Worm (Caenorhabditis elegans) whole organism, L2 larva: Measurements from ENCODE around the gene D2024.4.

Experiments
- C34F6.9 ChIP-seq: fragments of 150-350 bp; optimal IDR thresholded peaks from 2 replicates; lab custom pipeline; 2014; ENCODE audit warnings: missing biosample characterization, missing genetic modification characterization
- F13H6.1 ChIP-seq: sonication (generic microtip); optimal IDR thresholded peaks from 2 replicates; lab custom pipeline; 2016; ENCODE audit warnings: missing genetic modification characterization, missing compliant biosample characterization
- R02D3.7 ChIP-seq: fragments of 150-350 bp; optimal IDR thresholded peaks from 2 replicates; lab custom pipeline; 2014; ENCODE audit warnings: missing biosample characterization, missing genetic modification characterization
- Y55F3AM.14 ChIP-seq: fragments of 200-800 bp; sonication (Bioruptor generic); optimal IDR thresholded peaks from 2 replicates; lab custom pipeline; 2018; ENCODE audit warnings: mild to moderate bottlenecking, missing genetic modification characterization, missing compliant biosample characterization
- ZK546.5 ChIP-seq: sonication (generic microtip); optimal IDR thresholded peaks from 2 replicates; lab custom pipeline; 2017; ENCODE audit warnings: missing biosample characterization, missing genetic modification characterization
- alr-1 ChIP-seq: fragments of 150-350 bp; optimal IDR thresholded peaks from 2 replicates; lab custom pipeline; 2014; ENCODE audit warnings: missing biosample characterization, missing genetic modification characterization
- aly-2 ChIP-seq: fragments of 150-350 bp; optimal IDR thresholded peaks from 2 replicates; lab custom pipeline; 2014; ENCODE audit warnings: missing biosample characterization, missing genetic modification characterization
- ama-1 ChIP-seq: fragments of 150-350 bp; optimal IDR thresholded peaks from 2 replicates; lab custom pipeline; 2018; ENCODE audit warnings: inconsistent platforms
- blmp-1 ChIP-seq: sonication (generic microtip); optimal IDR thresholded peaks from 2 replicates; lab custom pipeline; 2017; ENCODE audit warnings: missing genetic modification characterization, mild to moderate bottlenecking, missing compliant biosample characterization, antibody characterized with exemption, moderate library complexity; ENCODE audit not compliant: insufficient read depth
- ceh-16 ChIP-seq: fragments of 150-350 bp; optimal IDR thresholded peaks from 2 replicates; lab custom pipeline; 2014; ENCODE audit warnings: missing biosample characterization, missing genetic modification characterization
- ceh-82 ChIP-seq: fragments of 150-350 bp; optimal IDR thresholded peaks from 2 replicates; lab custom pipeline; 2014; ENCODE audit warnings: missing biosample characterization, missing genetic modification characterization
- crh-2 ChIP-seq: sonication (generic microtip); optimal IDR thresholded peaks from 2 replicates; lab custom pipeline; 2017; ENCODE audit warnings: missing biosample characterization, missing genetic modification characterization
- dmd-4 ChIP-seq: sonication (generic microtip); optimal IDR thresholded peaks from 2 replicates; lab custom pipeline; 2017; ENCODE audit warnings: missing biosample characterization, missing genetic modification characterization
- elt-1 ChIP-seq: fragments of 150-350 bp; optimal IDR thresholded peaks from 2 replicates; lab custom pipeline; 2014; ENCODE audit warnings: missing biosample characterization, missing genetic modification characterization
- elt-3 ChIP-seq: sonication (generic microtip); optimal IDR thresholded peaks from 2 replicates; lab custom pipeline; 2017; ENCODE audit warnings: missing biosample characterization, missing genetic modification characterization
- fos-1 ChIP-seq: fragments of 150-350 bp; optimal IDR thresholded peaks from 2 replicates; lab custom pipeline; 2014; ENCODE audit warnings: missing biosample characterization, missing genetic modification characterization
- gmeb-1 ChIP-seq: fragments of 150-350 bp; optimal IDR thresholded peaks from 2 replicates; lab custom pipeline; 2014; ENCODE audit warnings: missing biosample characterization, missing genetic modification characterization
- lin-11 ChIP-seq: fragments of 150-350 bp; sonication (generic microtip); optimal IDR thresholded peaks from 2 replicates; lab custom pipeline; 2014; ENCODE audit warnings: missing biosample characterization, missing genetic modification characterization, inconsistent platforms, mixed read lengths
- lin-13 ChIP-seq: fragments of 150-350 bp; optimal IDR thresholded peaks from 2 replicates; lab custom pipeline; 2014; ENCODE audit warnings: missing biosample characterization, missing genetic modification reagents, missing genetic modification characterization
- lin-39 ChIP-seq: fragments of 150-350 bp; optimal IDR thresholded peaks from 2 replicates; lab custom pipeline; 2014; ENCODE audit warnings: missing biosample characterization, missing genetic modification reagents, missing genetic modification characterization
- lsy-2 ChIP-seq, 2 experiments: fragments of 150-350 bp in 1 of 2; sonication (generic microtip) in 1 of 2; optimal IDR thresholded peaks; 2 replicates each; lab custom pipeline; 2014 to 2017; ENCODE audit warnings: missing biosample characterization in 2 of 2, missing genetic modification characterization in 2 of 2
- mab-5 ChIP-seq: fragments of 150-350 bp; optimal IDR thresholded peaks from 2 replicates; lab custom pipeline; 2014; ENCODE audit warnings: missing biosample characterization, missing genetic modification characterization
- mdl-1 ChIP-seq, 2 experiments: fragments of 150-350 bp in 1 of 2; sonication (generic microtip) in 1 of 2; optimal IDR thresholded peaks; 2 replicates each; lab custom pipeline; 2017; ENCODE audit warnings: missing biosample characterization in 2 of 2, missing genetic modification characterization in 2 of 2
- nhr-10 ChIP-seq: sonication (generic microtip); optimal IDR thresholded peaks from 2 replicates; lab custom pipeline; 2017; ENCODE audit warnings: missing biosample characterization, missing genetic modification characterization
- nhr-11 ChIP-seq: fragments of 150-350 bp; optimal IDR thresholded peaks from 2 replicates; lab custom pipeline; 2014; ENCODE audit warnings: missing biosample characterization, missing genetic modification characterization
- nhr-12 ChIP-seq: fragments of 150-350 bp; optimal IDR thresholded peaks from 2 replicates; lab custom pipeline; 2014; ENCODE audit warnings: missing biosample characterization, missing genetic modification characterization
- nhr-129 ChIP-seq: fragments of 150-350 bp; optimal IDR thresholded peaks from 2 replicates; lab custom pipeline; 2014; ENCODE audit warnings: missing biosample characterization, missing genetic modification characterization
- nhr-21 ChIP-seq: fragments of 150-350 bp; optimal IDR thresholded peaks from 2 replicates; lab custom pipeline; 2014; ENCODE audit warnings: missing biosample characterization, missing genetic modification characterization
- nhr-23 ChIP-seq: fragments of 150-350 bp; optimal IDR thresholded peaks from 2 replicates; lab custom pipeline; 2014; ENCODE audit warnings: missing biosample characterization, missing genetic modification reagents, missing genetic modification characterization
- nhr-25 ChIP-seq: fragments of 150-350 bp; sonication (generic microtip); optimal IDR thresholded peaks from 3 replicates; lab custom pipeline; 2014; ENCODE audit warnings: missing biosample characterization, missing genetic modification characterization
- nhr-6 ChIP-seq: fragments of 150-350 bp; optimal IDR thresholded peaks from 2 replicates; lab custom pipeline; 2014; ENCODE audit warnings: missing biosample characterization, missing genetic modification characterization
- nhr-77 ChIP-seq: fragments of 150-350 bp; optimal IDR thresholded peaks from 2 replicates; lab custom pipeline; 2014; ENCODE audit warnings: missing biosample characterization, missing genetic modification characterization
- peb-1 ChIP-seq: fragments of 150-350 bp; optimal IDR thresholded peaks from 2 replicates; lab custom pipeline; 2014; ENCODE audit warnings: missing biosample characterization, missing genetic modification characterization
- sem-4 ChIP-seq: fragments of 150-350 bp; optimal IDR thresholded peaks from 2 replicates; lab custom pipeline; 2014; ENCODE audit warnings: missing biosample characterization, missing genetic modification reagents, missing genetic modification characterization
- skn-1 ChIP-seq: sonication (generic microtip); optimal IDR thresholded peaks from 2 replicates; lab custom pipeline; 2017; ENCODE audit warnings: missing biosample characterization, missing genetic modification characterization
- sma-3 ChIP-seq: sonication (generic microtip); optimal IDR thresholded peaks from 2 replicates; lab custom pipeline; 2016; ENCODE audit warnings: missing genetic modification reagents, missing genetic modification characterization, missing compliant biosample characterization
- sma-9 ChIP-seq, 2 experiments: fragments of 150-350 bp in 1 of 2; sonication (generic microtip) in 1 of 2; optimal IDR thresholded peaks; 2 replicates each; lab custom pipeline; 2014 to 2016; ENCODE audit warnings: missing genetic modification characterization in 2 of 2, mild to moderate bottlenecking in 1 of 2, missing biosample characterization in 1 of 2, missing compliant biosample characterization in 1 of 2, missing genetic modification reagents in 1 of 2, moderate library complexity in 1 of 2
- snpc-4 ChIP-seq: fragments of 150-350 bp; optimal IDR thresholded peaks from 2 replicates; lab custom pipeline; 2014; ENCODE audit warnings: missing biosample characterization, missing genetic modification characterization
- unc-39 ChIP-seq: fragments of 150-350 bp; optimal IDR thresholded peaks from 2 replicates; lab custom pipeline; 2014; ENCODE audit warnings: missing biosample characterization, missing genetic modification characterization
- unc-55 ChIP-seq: fragments of 150-350 bp; sonication (generic microtip); optimal IDR thresholded peaks from 3 replicates; lab custom pipeline; 2014; ENCODE audit warnings: missing biosample characterization, missing genetic modification reagents, missing genetic modification characterization
- unc-62 ChIP-seq: fragments of 150-350 bp; optimal IDR thresholded peaks from 2 replicates; lab custom pipeline; 2014; ENCODE audit warnings: missing biosample characterization, missing genetic modification reagents, missing genetic modification characterization
- zag-1 ChIP-seq: fragments of 150-350 bp; optimal IDR thresholded peaks from 2 replicates; lab custom pipeline; 2014; ENCODE audit warnings: missing biosample characterization, missing genetic modification characterization
- ztf-1 ChIP-seq: fragments of 200-800 bp; sonication (Bioruptor generic); conservative IDR thresholded peaks from 2 replicates; pipeline ENCODE4 v1.3.6; 2022; ENCODE audit warnings: missing genetic modification characterization, missing compliant biosample characterization
- ztf-11 ChIP-seq: sonication (generic microtip); optimal IDR thresholded peaks from 2 replicates; lab custom pipeline; 2017; ENCODE audit warnings: missing biosample characterization, missing genetic modification characterization
- ztf-4 ChIP-seq: fragments of 150-350 bp; optimal IDR thresholded peaks from 2 replicates; lab custom pipeline; 2014; ENCODE audit warnings: missing biosample characterization, missing genetic modification characterization

The D2024.4 gene

ce11 chrIV:7233566-7234014 lies 2.6 kb downstream of the D2024.4 start:
- TF ChIP-seq lin-11 (tag; lab: Kevin White, UChicago), result no peak
- TF ChIP-seq elt-1, result no peak
- peak; percentile 23 for TF ChIP-seq F13H6.1 (tag; lab: Kevin White, UChicago)
- peak; percentile 40 for TF ChIP-seq C34F6.9
- peak in 1 of 2 experiments; percentile 38 for TF ChIP-seq mdl-1 (tag; optimal IDR thresholded peaks at IDR 0.05; lab: Kevin White, UChicago)
- peak; percentile 21 for TF ChIP-seq lin-39 (tag; lab: Kevin White, UChicago)
- no peak for TF ChIP-seq ztf-11 (tag; lab: Kevin White, UChicago)
- peak in 1 of 2 experiments; percentile 23 for TF ChIP-seq lsy-2 (tag; optimal IDR thresholded peaks at IDR 0.05; lab: Kevin White, UChicago)
- peak; percentile 77 for TF ChIP-seq mab-5 (tag; lab: Kevin White, UChicago)
- no peak for TF ChIP-seq lin-13 (GFP tag; lab: Kevin White, UChicago)
- TF ChIP-seq unc-55 (GFP tag; lab: Kevin White, UChicago), result peak; percentile 56
- TF ChIP-seq, all 48 proteins: peak for 7

- TF ChIP-seq nhr-25 (tag; lab: Kevin White, UChicago), result peak; percentile 48
- no peak for TF ChIP-seq ztf-11 (tag; lab: Kevin White, UChicago)
- TF ChIP-seq sma-9 (GFP tag; optimal IDR thresholded peaks at IDR 0.05; lab: Kevin White, UChicago), result no peak
- no peak for TF ChIP-seq sma-9 (tag; optimal IDR thresholded peaks at IDR 0.05; lab: Kevin White, UChicago)
- no peak for TF ChIP-seq unc-39
- no peak for TF ChIP-seq ztf-1 (GFP tag; lab: Robert Waterston, UW)
Measured at ce11 chrIV:7234623-7235022, 3.6 kb downstream of the D2024.4 start.

- TF ChIP-seq ceh-82 (tag; lab: Kevin White, UChicago) (no peak), ceh-16 (tag; lab: Kevin White, UChicago) (peak; percentile 12), ztf-1 (GFP tag; lab: Robert Waterston, UW) (no peak), elt-1 (no peak), F13H6.1 (tag; lab: Kevin White, UChicago) (peak; percentile 85), nhr-77 (no peak), skn-1 (no peak), unc-39 (no peak), elt-3 (tag; lab: Kevin White, UChicago) (no peak), peb-1 (tag; lab: Kevin White, UChicago) (no peak), gmeb-1 (tag; lab: Kevin White, UChicago) (no peak), nhr-21 (tag; lab: Kevin White, UChicago) (peak; percentile 36), ztf-4 (tag; lab: Kevin White, UChicago) (no peak), zag-1 (tag; lab: Kevin White, UChicago) (peak; percentile 60), unc-55 (GFP tag; lab: Kevin White, UChicago) (peak; percentile 49), snpc-4 (no peak), alr-1 (tag; lab: Kevin White, UChicago) (no peak), C34F6.9 (peak; percentile 77), nhr-10 (tag; lab: Kevin White, UChicago) (no peak), blmp-1 (tag; lab: Kevin White, UChicago) (peak; percentile 49), nhr-11 (tag; lab: Kevin White, UChicago) (peak; percentile 14), mdl-1 (tag; optimal IDR thresholded peaks at IDR 0.05; lab: Kevin White, UChicago) (peak in 1 of 2 experiments; percentile 22), nhr-129 (tag; lab: Kevin White, UChicago) (peak; percentile 82), sma-3 (GFP tag; lab: Kevin White, UChicago) (peak; percentile 50), ZK546.5 (tag; lab: Kevin White, UChicago) (no peak), crh-2 (peak; percentile 22), sem-4 (tag; lab: Kevin White, UChicago) (peak; percentile 62), lin-13 (GFP tag; lab: Kevin White, UChicago) (peak; percentile 44), lsy-2 (tag; optimal IDR thresholded peaks at IDR 0.05; lab: Kevin White, UChicago) (peak; percentile 11 to 47), lin-39 (tag; lab: Kevin White, UChicago) (no peak), mab-5 (tag; lab: Kevin White, UChicago) (peak; percentile 26), nhr-6 (tag; lab: Kevin White, UChicago) (no peak), fos-1 (peak; percentile 97), unc-62 (GFP tag; lab: Kevin White, UChicago) (no peak), nhr-23 (no peak), nhr-12 (no peak), aly-2 (tag; lab: Kevin White, UChicago) (no peak), ztf-11 (tag; lab: Kevin White, UChicago) (no peak), Y55F3AM.14 (GFP tag; lab: Kevin White, UChicago) (peak; percentile 28), dmd-4 (tag; lab: Kevin White, UChicago) (no peak), R02D3.7 (tag; lab: Kevin White, UChicago) (no peak), ama-1 (no peak), lin-11 (tag; lab: Kevin White, UChicago) (peak; percentile 24), sma-9 (GFP tag; optimal IDR thresholded peaks at IDR 0.05; lab: Kevin White, UChicago) (peak; percentile 42), sma-9 (tag; optimal IDR thresholded peaks at IDR 0.05; lab: Kevin White, UChicago) (no peak)
- TF ChIP-seq, all 48 proteins: peak for 20
Measured at ce11 chrIV:7235382-7235917, 4.4 kb downstream of the D2024.4 start.
